Worm (Caenorhabditis elegans): Measurements from ENCODE around the gene str-5.

The str-5 gene

ce11 chrV:15769072-15769471 lies 16.0 kb downstream of the str-5 start, which contains the start of gene F57A10.4:
TSS of gene F57A10.4 (plus strand) at chrV:15769438.
- TF ChIP-seq unc-39 (tag; optimal IDR thresholded peaks at IDR 0.05) (no peak), mml-1 (tag; optimal IDR thresholded peaks at IDR 0.05) (no peak), R02D3.7 (tag; optimal IDR thresholded peaks at IDR 0.05) (no peak), tbx-2 (tag; optimal IDR thresholded peaks at IDR 0.05) (no peak)

ce11 chrV:15773141-15773540 lies 20.1 kb downstream of the str-5 start, which contains the start of gene nhr-60:
TSS of gene nhr-60 (minus strand) at chrV:15773241.
- TF ChIP-seq fkh-2 (tag; optimal IDR thresholded peaks at IDR 0.05) (no peak), sea-2 (GFP tag; optimal IDR thresholded peaks at IDR 0.05) (no peak), tbx-2 (tag; optimal IDR thresholded peaks at IDR 0.05) (no peak), ztf-4 (tag; optimal IDR thresholded peaks at IDR 0.05) (no peak), mdl-1 (tag; optimal IDR thresholded peaks at IDR 0.05) (no peak), R02D3.7 (tag; optimal IDR thresholded peaks at IDR 0.05) (no peak), nhr-25 (tag; optimal IDR thresholded peaks at IDR 0.05) (no peak), nhr-67 (tag; optimal IDR thresholded peaks at IDR 0.05) (no peak), daf-12 (tag; optimal IDR thresholded peaks at IDR 0.05) (no peak), aly-2 (tag; optimal IDR thresholded peaks at IDR 0.05) (no peak), elt-1 (tag; optimal IDR thresholded peaks at IDR 0.05) (no peak), nhr-237 (tag; optimal IDR thresholded peaks at IDR 0.05) (no peak), nhr-11 (tag; optimal IDR thresholded peaks at IDR 0.05) (no peak), nfya-1 (tag; optimal IDR thresholded peaks at IDR 0.05; ENCODE audit: insufficient read depth) (no peak), pqm-1 (tag; optimal IDR thresholded peaks at IDR 0.05) (no peak), nhr-12 (tag; optimal IDR thresholded peaks at IDR 0.05) (no peak), unc-39 (tag; optimal IDR thresholded peaks at IDR 0.05) (no peak), mml-1 (tag; optimal IDR thresholded peaks at IDR 0.05) (no peak), ceh-16 (tag; optimal IDR thresholded peaks at IDR 0.05) (no peak), ama-1 (optimal IDR thresholded peaks at IDR 0.05) (no peak)

- TF ChIP-seq ztf-11 (tag; optimal IDR thresholded peaks at IDR 0.05), result no peak
- no peak for TF ChIP-seq nhr-76 (tag; optimal IDR thresholded peaks at IDR 0.05)
- TF ChIP-seq elt-3 (tag; optimal IDR thresholded peaks at IDR 0.05), result no peak
- TF ChIP-seq lin-39 (tag; optimal IDR thresholded peaks at IDR 0.05), result no peak
- no peak for TF ChIP-seq sea-2 (GFP tag; optimal IDR thresholded peaks at IDR 0.05)
- TF ChIP-seq fkh-2 (tag; optimal IDR thresholded peaks at IDR 0.05), result no peak
- no peak for TF ChIP-seq hmg-11 (tag; optimal IDR thresholded peaks at IDR 0.05)
Observed at ce11 chrV:15773941-15774340, 20.9 kb downstream of the str-5 start.

- no peak for TF ChIP-seq fkh-2 (tag; optimal IDR thresholded peaks at IDR 0.05)
- no peak for TF ChIP-seq pha-4 (tag; optimal IDR thresholded peaks at IDR 0.05)
- TF ChIP-seq ceh-82 (tag; optimal IDR thresholded peaks at IDR 0.05), result no peak
- no peak for TF ChIP-seq snpc-4 (tag; optimal IDR thresholded peaks at IDR 0.05)
- TF ChIP-seq nhr-77 (tag; optimal IDR thresholded peaks at IDR 0.05), result no peak
- no peak for TF ChIP-seq nhr-23 (tag; optimal IDR thresholded peaks at IDR 0.05)
- no peak for TF ChIP-seq fkh-10 (GFP tag; optimal IDR thresholded peaks at IDR 0.05)
- no peak for TF ChIP-seq ceh-28 (tag; optimal IDR thresholded peaks at IDR 0.05)
- TF ChIP-seq pqm-1 (tag; optimal IDR thresholded peaks at IDR 0.05), result no peak
- TF ChIP-seq mdl-1 (tag; optimal IDR thresholded peaks at IDR 0.05), result no peak
- TF ChIP-seq elt-1 (tag; optimal IDR thresholded peaks at IDR 0.05), result no peak
- no peak for TF ChIP-seq eor-1 (tag; optimal IDR thresholded peaks at IDR 0.05)
Observed at ce11 chrV:15776651-15777050, 23.6 kb downstream of the str-5 start, which contains the start of gene nhr-283. TSS of gene nhr-283 (minus strand) at chrV:15776751.

- TF ChIP-seq elt-2 (tag; optimal IDR thresholded peaks at IDR 0.05), result no peak
- TF ChIP-seq lsy-12 (tag; optimal IDR thresholded peaks at IDR 0.05), result no peak
- no peak for TF ChIP-seq ztf-11 (tag; optimal IDR thresholded peaks at IDR 0.05)
- no peak for TF ChIP-seq R02D3.7 (tag; optimal IDR thresholded peaks at IDR 0.05)
- TF ChIP-seq nhr-11 (tag; optimal IDR thresholded peaks at IDR 0.05), result no peak
- no peak for TF ChIP-seq nhr-28 (tag; optimal IDR thresholded peaks at IDR 0.05)
- no peak for TF ChIP-seq ceh-28 (tag; optimal IDR thresholded peaks at IDR 0.05)
- no peak for TF ChIP-seq fkh-2 (tag; optimal IDR thresholded peaks at IDR 0.05)
- TF ChIP-seq nfya-1 (tag; optimal IDR thresholded peaks at IDR 0.05; ENCODE audit: insufficient read depth), result no peak
- no peak for TF ChIP-seq skn-1 (tag; optimal IDR thresholded peaks at IDR 0.05)
- no peak for TF ChIP-seq aly-2 (tag; optimal IDR thresholded peaks at IDR 0.05)
- TF ChIP-seq mml-1 (tag; optimal IDR thresholded peaks at IDR 0.05), result no peak
- no peak for TF ChIP-seq snpc-4 (tag; optimal IDR thresholded peaks at IDR 0.05)
- no peak for TF ChIP-seq lin-15B (tag; optimal IDR thresholded peaks at IDR 0.05)
- no peak for TF ChIP-seq tbx-2 (tag; optimal IDR thresholded peaks at IDR 0.05)
- no peak for TF ChIP-seq ceh-16 (tag; optimal IDR thresholded peaks at IDR 0.05)
Observed at ce11 chrV:15779128-15779729, 26.2 kb downstream of the str-5 start, which contains the start of the genes nhr-285 and irld-52. TSS of gene nhr-285 (minus strand) at chrV:15779228. TSS of gene irld-52 (plus strand) at chrV:15779679.

Data from whole organism, L3 larva.